Worm (Caenorhabditis elegans) whole organism, midembryonic: Measurements from ENCODE around the gene mog-1.

Experiments used
- T22C8.4 ChIP-seq: fragments of 200-800 bp; sonication (Bioruptor generic); IDR thresholded peaks from 2 replicates; pipeline ENCODE4 v1.3.6; 2022; ENCODE audit warnings: missing genetic modification characterization, missing compliant biosample characterization
- flt-1 ChIP-seq: fragments of 200-800 bp; sonication (Bioruptor generic); IDR thresholded peaks from 2 replicates; pipeline ENCODE4 v1.3.6; 2022; ENCODE audit warnings: missing genetic modification characterization, missing compliant biosample characterization
- tab-1 ChIP-seq: fragments of 200-800 bp; sonication (Bioruptor generic); IDR thresholded peaks from 2 replicates; pipeline ENCODE4 v1.3.6; 2022; ENCODE audit warnings: missing genetic modification characterization, missing compliant biosample characterization

DNA sequence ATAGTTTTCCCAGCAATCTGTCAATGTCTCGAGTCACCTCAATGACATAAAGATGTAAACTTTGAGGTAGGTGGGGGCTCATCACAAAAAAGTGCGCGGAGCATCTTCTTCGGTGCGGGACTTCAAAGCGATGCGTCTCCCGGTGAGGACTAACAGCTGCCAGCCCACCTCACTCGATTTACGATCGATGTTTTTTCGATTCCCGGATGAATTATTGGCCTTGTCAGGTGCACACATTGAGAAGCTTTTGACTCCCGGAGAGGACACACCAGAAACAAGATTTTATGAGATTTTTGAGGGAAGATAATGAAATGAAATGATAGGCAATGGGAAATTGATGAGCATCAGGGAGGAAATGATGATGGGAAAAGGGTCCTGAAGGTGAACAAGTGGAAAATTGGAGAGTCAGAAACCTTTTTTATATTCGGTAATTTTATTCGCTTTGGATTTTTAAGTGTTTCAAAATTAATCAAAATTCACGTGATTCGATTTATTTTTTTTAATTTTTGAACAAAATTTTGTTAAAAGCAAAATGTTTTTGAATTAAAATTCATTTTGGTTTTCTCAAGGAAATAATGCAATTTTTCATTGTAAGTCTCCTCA, 30.9 kb upstream of the mog-1 start, which contains the start of gene C05B5.12:
- no peak for TF ChIP-seq flt-1
- TF ChIP-seq tab-1 (GFP tag; lab: Robert Waterston, UW), result no peak
- no peak for TF ChIP-seq T22C8.4 (GFP tag; lab: Robert Waterston, UW)
